Fruit fly (Drosophila melanogaster) whole organism, prepupa: ENCODE measurements around the gene Spps.

Experiments used
- Blimp-1 ChIP-seq: fragments of 200-800 bp; sonication (Bioruptor generic); optimal IDR thresholded peaks from 3 replicates; lab custom pipeline; 2017; ENCODE audit warnings: missing biosample characterization, missing genetic modification characterization, mild to moderate bottlenecking, moderate library complexity, missing genetic modification reagents
- CG10631 ChIP-seq: fragments of 200-800 bp; sonication (Bioruptor generic); optimal IDR thresholded peaks from 2 replicates; lab custom pipeline; 2016; ENCODE audit warnings: missing biosample characterization, missing genetic modification characterization
- CG10669 ChIP-seq: fragments of 200-800 bp; sonication (Bioruptor generic); optimal IDR thresholded peaks from 3 replicates; lab custom pipeline; 2018; ENCODE audit warnings: missing biosample characterization, mild to moderate bottlenecking, missing genetic modification characterization, moderate library complexity
- CG11294 ChIP-seq: fragments of 200-800 bp; sonication (Bioruptor generic); IDR thresholded peaks from 2 replicates; pipeline ENCODE4 v1.3.6; 2022; ENCODE audit warnings: missing biosample characterization, missing genetic modification characterization
- CG11762 ChIP-seq: fragments of 200-800 bp; sonication (Bioruptor generic); optimal IDR thresholded peaks from 3 replicates; lab custom pipeline; 2016; ENCODE audit warnings: missing biosample characterization, missing genetic modification characterization; ENCODE audit not compliant: insufficient read depth
- CG11902 ChIP-seq: fragments of 200-800 bp; sonication (Bioruptor generic); optimal IDR thresholded peaks from 3 replicates; lab custom pipeline; 2016; ENCODE audit warnings: missing biosample characterization, missing genetic modification characterization
- CG15336 ChIP-seq: fragments of 200-800 bp; sonication (Bioruptor generic); IDR thresholded peaks from 2 replicates; pipeline ENCODE4 v1.3.6; 2022; ENCODE audit warnings: missing biosample characterization, missing genetic modification characterization
- CG1621 ChIP-seq: fragments of 200-800 bp; sonication (Bioruptor generic); optimal IDR thresholded peaks from 3 replicates; lab custom pipeline; 2018; ENCODE audit warnings: missing biosample characterization, mild to moderate bottlenecking, missing genetic modification characterization
- CG16779 ChIP-seq: fragments of 200-800 bp; sonication (Bioruptor generic); optimal IDR thresholded peaks from 3 replicates; lab custom pipeline; 2017; ENCODE audit warnings: missing biosample characterization, mild to moderate bottlenecking, missing genetic modification characterization
- CG3032 ChIP-seq: fragments of 200-800 bp; optimal IDR thresholded peaks from 2 replicates; lab custom pipeline; 2019; ENCODE audit warnings: missing biosample characterization, mild to moderate bottlenecking, missing genetic modification characterization, moderate library complexity
- CG31627 ChIP-seq: fragments of 200-800 bp; sonication (Bioruptor generic); optimal IDR thresholded peaks from 3 replicates; lab custom pipeline; 2016; ENCODE audit warnings: missing biosample characterization, missing genetic modification characterization
- CG32006 ChIP-seq: fragments of 200-800 bp; sonication (Bioruptor generic); optimal IDR thresholded peaks from 3 replicates; lab custom pipeline; 2017; ENCODE audit warnings: missing biosample characterization, mild to moderate bottlenecking, missing genetic modification characterization
- CG3919 ChIP-seq: fragments of 200-800 bp; sonication (Bioruptor generic); optimal IDR thresholded peaks from 3 replicates; lab custom pipeline; 2016; ENCODE audit warnings: missing biosample characterization, missing genetic modification characterization
- CG4318 ChIP-seq: fragments of 200-800 bp; sonication (Bioruptor generic); optimal IDR thresholded peaks from 3 replicates; lab custom pipeline; 2017; ENCODE audit warnings: missing biosample characterization, mild to moderate bottlenecking, missing genetic modification characterization
- CG6163 ChIP-seq: fragments of 200-800 bp; sonication (Bioruptor generic); IDR thresholded peaks from 3 replicates; pipeline ENCODE4 v1.3.6; 2022; ENCODE audit warnings: missing biosample characterization, missing genetic modification characterization
- CG6276 ChIP-seq: fragments of 200-800 bp; sonication (Bioruptor generic); optimal IDR thresholded peaks from 2 replicates; lab custom pipeline; 2017; ENCODE audit warnings: missing biosample characterization, mild to moderate bottlenecking, missing genetic modification characterization
- CG6792 ChIP-seq: fragments of 200-800 bp; sonication (Bioruptor generic); optimal IDR thresholded peaks from 3 replicates; lab custom pipeline; 2016; ENCODE audit warnings: missing biosample characterization, missing genetic modification characterization
- CG6854 ChIP-seq: fragments of 200-800 bp; sonication (Bioruptor generic); optimal IDR thresholded peaks from 2 replicates; lab custom pipeline; 2017; ENCODE audit warnings: missing biosample characterization, mild to moderate bottlenecking, missing genetic modification characterization
- CG7368 ChIP-seq: fragments of 200-800 bp; sonication (Bioruptor generic); optimal IDR thresholded peaks from 3 replicates; lab custom pipeline; 2016; ENCODE audit warnings: missing biosample characterization, missing genetic modification characterization
- CG8119 ChIP-seq: fragments of 200-800 bp; sonication (Bioruptor generic); IDR thresholded peaks from 3 replicates; pipeline ENCODE4 v1.3.6; 2022; ENCODE audit warnings: missing biosample characterization, missing genetic modification characterization
- CG8632 ChIP-seq: fragments of 200-800 bp; sonication (Bioruptor generic); optimal IDR thresholded peaks from 3 replicates; lab custom pipeline; 2016; ENCODE audit warnings: missing biosample characterization, missing genetic modification characterization
- CG9139 ChIP-seq: fragments of 200-800 bp; sonication (Bioruptor generic); optimal IDR thresholded peaks from 3 replicates; lab custom pipeline; 2017; ENCODE audit warnings: missing biosample characterization, mild to moderate bottlenecking, missing genetic modification characterization
- Eip78C ChIP-seq: fragments of 200-800 bp; sonication (Bioruptor generic); peaks from one replicate; lab custom pipeline; 2016; ENCODE audit warnings: missing biosample characterization, missing genetic modification characterization
- Eip93F ChIP-seq: fragments of 200-800 bp; sonication (Bioruptor generic); optimal IDR thresholded peaks from 2 replicates; lab custom pipeline; 2016; ENCODE audit warnings: missing biosample characterization, mild to moderate bottlenecking, missing genetic modification characterization
- Ets21C ChIP-seq: fragments of 200-800 bp; sonication (Bioruptor generic); optimal IDR thresholded peaks from 3 replicates; lab custom pipeline; 2016; ENCODE audit warnings: missing biosample characterization, missing genetic modification characterization
- Ets96B ChIP-seq: fragments of 200-800 bp; optimal IDR thresholded peaks from 2 replicates; lab custom pipeline; 2019; ENCODE audit warnings: missing biosample characterization, mild to moderate bottlenecking, missing genetic modification characterization, moderate library complexity
- Gug ChIP-seq: fragments of 200-800 bp; sonication (Bioruptor generic); IDR thresholded peaks from 2 replicates; pipeline ENCODE4 v1.3.6; 2022; ENCODE audit warnings: missing biosample characterization, missing genetic modification characterization
- Hr4 ChIP-seq: fragments of 200-800 bp; sonication (Bioruptor generic); optimal IDR thresholded peaks from 3 replicates; lab custom pipeline; 2016; ENCODE audit warnings: missing biosample characterization, missing genetic modification characterization
- Lpt ChIP-seq: fragments of 200-800 bp; sonication (Bioruptor generic); optimal IDR thresholded peaks from 3 replicates; lab custom pipeline; 2016; ENCODE audit warnings: missing biosample characterization, missing genetic modification characterization
- Met ChIP-seq: fragments of 200-800 bp; sonication (Bioruptor generic); optimal IDR thresholded peaks from 3 replicates; lab custom pipeline; 2016; ENCODE audit warnings: missing biosample characterization, missing genetic modification characterization
- OdsH ChIP-seq: fragments of 200-800 bp; sonication (Bioruptor generic); optimal IDR thresholded peaks from 3 replicates; lab custom pipeline; 2016; ENCODE audit warnings: missing biosample characterization, missing genetic modification characterization
- Sox102F ChIP-seq: fragments of 200-800 bp; sonication (Bioruptor generic); optimal IDR thresholded peaks from 2 replicates; lab custom pipeline; 2016; ENCODE audit warnings: missing biosample characterization, mild to moderate bottlenecking, missing genetic modification characterization
- Sox15 ChIP-seq: fragments of 200-800 bp; sonication (Bioruptor generic); optimal IDR thresholded peaks from 3 replicates; lab custom pipeline; 2016; ENCODE audit warnings: missing biosample characterization, missing genetic modification characterization
- acj6 ChIP-seq: fragments of 200-800 bp; sonication (Bioruptor generic); optimal IDR thresholded peaks from 3 replicates; lab custom pipeline; 2016; ENCODE audit warnings: missing biosample characterization, missing genetic modification characterization
- cyc ChIP-seq: fragments of 200-800 bp; sonication (Bioruptor generic); optimal IDR thresholded peaks from 3 replicates; lab custom pipeline; 2016; ENCODE audit warnings: missing biosample characterization, missing genetic modification characterization
- dsx ChIP-seq: fragments of 200-800 bp; optimal IDR thresholded peaks from 3 replicates; lab custom pipeline; 2019; ENCODE audit warnings: missing biosample characterization, mild to moderate bottlenecking, missing genetic modification characterization, moderate library complexity; ENCODE audit not compliant: poor library complexity, severe bottlenecking
- eg ChIP-seq: fragments of 200-800 bp; sonication (Bioruptor generic); IDR thresholded peaks from 3 replicates; pipeline ENCODE4 v1.3.6; 2022; ENCODE audit warnings: missing biosample characterization, missing genetic modification characterization
- esn ChIP-seq: fragments of 200-800 bp; sonication (Bioruptor generic); optimal IDR thresholded peaks from 2 replicates; lab custom pipeline; 2016; ENCODE audit warnings: missing biosample characterization, mild to moderate bottlenecking, missing genetic modification characterization, moderate library complexity
- fd59A ChIP-seq: fragments of 200-800 bp; sonication (Bioruptor generic); optimal IDR thresholded peaks from 2 replicates; lab custom pipeline; 2017; ENCODE audit warnings: missing biosample characterization, mild to moderate bottlenecking, missing genetic modification characterization, missing genetic modification reagents
- fd85E ChIP-seq: fragments of 200-800 bp; sonication (Bioruptor generic); optimal IDR thresholded peaks from 3 replicates; lab custom pipeline; 2016; ENCODE audit warnings: missing biosample characterization, missing genetic modification characterization
- fkh ChIP-seq: fragments of 200-800 bp; sonication (Bioruptor generic); optimal IDR thresholded peaks from 3 replicates; lab custom pipeline; 2017; ENCODE audit warnings: missing biosample characterization, mild to moderate bottlenecking, missing genetic modification characterization, moderate library complexity
- lz ChIP-seq: fragments of 200-800 bp; sonication (Bioruptor generic); optimal IDR thresholded peaks from 3 replicates; lab custom pipeline; 2016; ENCODE audit warnings: missing biosample characterization, missing genetic modification characterization
- net ChIP-seq: fragments of 200-800 bp; sonication (Bioruptor generic); optimal IDR thresholded peaks from 3 replicates; lab custom pipeline; 2016; ENCODE audit warnings: missing biosample characterization, missing genetic modification characterization
- pdm3 ChIP-seq: fragments of 200-800 bp; sonication (Bioruptor generic); optimal IDR thresholded peaks from 3 replicates; lab custom pipeline; 2016; ENCODE audit warnings: missing biosample characterization, missing genetic modification characterization
- salr ChIP-seq, 2 experiments: fragments of 200-800 bp; sonication (Bioruptor generic); optimal IDR thresholded peaks; 3 replicates each; lab custom pipeline; 2016 to 2018; ENCODE audit warnings: missing biosample characterization in 2 of 2, missing genetic modification characterization in 2 of 2, mild to moderate bottlenecking in 1 of 2
- spab ChIP-seq: fragments of 200-800 bp; sonication (Bioruptor generic); optimal IDR thresholded peaks from 2 replicates; lab custom pipeline; 2017; ENCODE audit warnings: missing biosample characterization, mild to moderate bottlenecking, missing genetic modification characterization, missing genetic modification reagents
- ss ChIP-seq, 2 experiments: fragments of 200-800 bp; sonication (Bioruptor generic); optimal IDR thresholded peaks; 2 replicates in 1 of 2; 3 replicates in 1 of 2; lab custom pipeline; 2017 to 2018; ENCODE audit warnings: mild to moderate bottlenecking in 2 of 2, missing biosample characterization in 2 of 2, missing genetic modification characterization in 2 of 2, moderate library complexity in 1 of 2
- svp ChIP-seq: fragments of 200-800 bp; sonication (Bioruptor generic); peaks from one replicate; lab custom pipeline; 2016; ENCODE audit warnings: missing biosample characterization, missing genetic modification characterization
- topi ChIP-seq: fragments of 200-800 bp; sonication (Bioruptor generic); optimal IDR thresholded peaks from 3 replicates; lab custom pipeline; 2016; ENCODE audit warnings: missing biosample characterization, missing genetic modification characterization
- vri ChIP-seq: fragments of 200-800 bp; sonication (Bioruptor generic); optimal IDR thresholded peaks from 3 replicates; lab custom pipeline; 2016; ENCODE audit warnings: missing biosample characterization, mild to moderate bottlenecking, missing genetic modification characterization

Spps gene

dm6 chr3R:24266786-24267579, 40.2 kb upstream of the Spps start:
- TF ChIP-seq salr (GFP tag; optimal IDR thresholded peaks at IDR 0.05; lab: Kevin White, UChicago) (peak; percentile 73 to 85), fkh (no peak), pdm3 (GFP tag; lab: Kevin White, UChicago) (peak; percentile 82), topi (GFP tag; lab: Kevin White, UChicago) (peak; percentile 80), Hr4 (GFP tag; lab: Kevin White, UChicago) (peak; percentile 87), Ets21C (GFP tag; lab: Kevin White, UChicago) (peak; percentile 44), Lpt (GFP tag; lab: Kevin White, UChicago) (peak; percentile 82), CG6276 (peak; percentile 82), CG11902 (GFP tag; lab: Kevin White, UChicago) (peak; percentile 71), fd59A (GFP tag; lab: Kevin White, UChicago) (peak; percentile 91), OdsH (peak; percentile 88), CG32006 (GFP tag; lab: Kevin White, UChicago) (peak; percentile 92), CG10631 (GFP tag; lab: Kevin White, UChicago) (peak; percentile 89), CG3032 (tag; lab: Kevin White, UChicago) (peak; percentile 94), cyc (GFP tag; lab: Kevin White, UChicago) (peak; percentile 68), CG6792 (GFP tag; lab: Kevin White, UChicago) (peak; percentile 88), net (GFP tag; lab: Kevin White, UChicago) (peak; percentile 82), esn (GFP tag; lab: Kevin White, UChicago) (peak; percentile 89), acj6 (GFP tag; lab: Kevin White, UChicago) (peak; percentile 86), Met (GFP tag; lab: Kevin White, UChicago) (peak; percentile 21), Eip78C (GFP tag; lab: Kevin White, UChicago) (peak; percentile 97), Sox102F (GFP tag; lab: Kevin White, UChicago) (peak; percentile 80), svp (GFP tag; lab: Kevin White, UChicago) (peak; percentile 92), CG11294 (no peak; the same call in 1 of the 2 replicates), Eip93F (GFP tag; lab: Kevin White, UChicago) (peak; percentile 62), fd85E (GFP tag; lab: Kevin White, UChicago) (no peak), CG11762 (GFP tag; lab: Kevin White, UChicago) (peak; percentile 84), Sox15 (GFP tag; lab: Kevin White, UChicago) (peak; percentile 79), Blimp-1 (GFP tag; lab: Kevin White, UChicago) (peak; percentile 60), eg (GFP tag; lab: Robert Waterston, UW) (peak; percentile 62; the same call in 1 of the 3 replicates), vri (GFP tag; lab: Kevin White, UChicago) (peak; percentile 65), CG31627 (peak; percentile 62), CG7368 (GFP tag; lab: Kevin White, UChicago) (peak; percentile 70), CG10669 (GFP tag; lab: Kevin White, UChicago) (peak; percentile 86), CG3919 (peak; percentile 86), dsx (GFP tag; lab: Kevin White, UChicago) (peak; percentile 84), CG6163 (GFP tag; lab: Robert Waterston, UW) (peak; percentile 69; the same call in 2 of the 3 replicates), CG16779 (tag; lab: Kevin White, UChicago) (peak; percentile 73), CG8632 (peak; percentile 86), CG6854 (GFP tag; lab: Kevin White, UChicago) (peak; percentile 62), CG15336 (GFP tag; lab: Robert Waterston, UW) (peak; percentile 84), Ets96B (tag; lab: Kevin White, UChicago) (peak; percentile 90), CG9139 (peak; percentile 76), Gug (peak; percentile 63; the same call in 1 of the 2 replicates), CG8119 (GFP tag; lab: Robert Waterston, UW) (peak; percentile 87), CG4318 (GFP tag; lab: Kevin White, UChicago) (peak; percentile 82), CG1621 (tag; lab: Kevin White, UChicago) (peak; percentile 79), ss (GFP tag; optimal IDR thresholded peaks at IDR 0.05; lab: Kevin White, UChicago) (peak; percentile 92 to 95), lz (GFP tag; lab: Kevin White, UChicago) (peak; percentile 74), spab (GFP tag; lab: Kevin White, UChicago) (peak; percentile 89)
